In genomic region chrX:14975467-14976167, ce11 we compare ENCODE assay signal across 3 worm cellular contexts.
TF ChIP-seq lines count a peak whose summit lies in the region.

Gene F20D1.3 (plus strand): TSS chrX:14976117.

TF ChIP-seq in whole organism, L1 larva, 84 proteins besides CTCF, POLR2A, EP300 and RAD21 (continued from another document and continues in another):
- TF ChIP-seq ces-1 (GFP tag; optimal IDR thresholded peaks at IDR 0.05; lab: Kevin White, UChicago) (no peak), rnt-1 (tag; optimal IDR thresholded peaks at IDR 0.05; lab: Kevin White, UChicago) (no peak), pqm-1 (tag; optimal IDR thresholded peaks at IDR 0.05; lab: Kevin White, UChicago) (no peak), ceh-82 (tag; optimal IDR thresholded peaks at IDR 0.05; lab: Kevin White, UChicago) (peak in 2 of 3 experiments; percentile 16), C04F5.9 (tag; optimal IDR thresholded peaks at IDR 0.05; lab: Kevin White, UChicago) (no peak), skn-1 (tag; optimal IDR thresholded peaks at IDR 0.05; lab: Kevin White, UChicago) (peak; percentile 65), hlh-17 (GFP tag; optimal IDR thresholded peaks at IDR 0.05; lab: Kevin White, UChicago; ENCODE audit: borderline replicate concordance) (no peak), nhr-77 (tag; optimal IDR thresholded peaks at IDR 0.05; lab: Kevin White, UChicago) (peak; percentile 11), swsn-7 (tag; optimal IDR thresholded peaks at IDR 0.05; lab: Kevin White, UChicago) (peak; percentile 44), grh-1 (GFP tag; IDR thresholded peaks at IDR 0.05; lab: Robert Waterston, UW) (peak; percentile 46), snpc-4 (tag; optimal IDR thresholded peaks at IDR 0.05; lab: Kevin White, UChicago) (peak; percentile 4), Y116A8C.19 (tag; optimal IDR thresholded peaks at IDR 0.05; lab: Kevin White, UChicago; ENCODE audit: borderline replicate concordance) (no peak), zip-4 (GFP tag; optimal IDR thresholded peaks at IDR 0.05; lab: Kevin White, UChicago) (no peak), nhr-85 (tag; lab: Kevin White, UChicago) (peak; percentile 91), unc-30 (tag; optimal IDR thresholded peaks at IDR 0.05; lab: Kevin White, UChicago) (no peak), aha-1 (tag; optimal IDR thresholded peaks at IDR 0.05; lab: Kevin White, UChicago) (no peak), mep-1 (tag; optimal IDR thresholded peaks at IDR 0.05; lab: Kevin White, UChicago) (peak; percentile 71), ztf-4 (tag; optimal IDR thresholded peaks at IDR 0.05; lab: Kevin White, UChicago) (no peak), lin-39 (tag; optimal IDR thresholded peaks at IDR 0.05; lab: Kevin White, UChicago) (no peak), nhr-11 (tag; optimal IDR thresholded peaks at IDR 0.05; lab: Kevin White, UChicago) (no peak), nhr-28 (tag; optimal IDR thresholded peaks at IDR 0.05; lab: Kevin White, UChicago) (no peak), efl-3 (GFP tag; optimal IDR thresholded peaks at IDR 0.05; lab: Kevin White, UChicago) (no peak), sptf-1 (tag; optimal IDR thresholded peaks at IDR 0.05; lab: Kevin White, UChicago) (no peak), ama-1 (optimal IDR thresholded peaks at IDR 0.05; lab: Kevin White, UChicago) (no peak), ceh-90 (tag; optimal IDR thresholded peaks at IDR 0.05; lab: Kevin White, UChicago) (no peak), egl-13 (tag; optimal IDR thresholded peaks at IDR 0.05; lab: Kevin White, UChicago) (no peak), dsc-1 (tag; optimal IDR thresholded peaks at IDR 0.05; lab: Kevin White, UChicago) (peak; percentile 14), lin-13 (GFP tag; optimal IDR thresholded peaks at IDR 0.05; lab: Kevin White, UChicago) (peak; percentile 72), zag-1 (tag; optimal IDR thresholded peaks at IDR 0.05; lab: Kevin White, UChicago) (no peak), lin-14 (GFP tag; optimal IDR thresholded peaks at IDR 0.05; lab: Kevin White, UChicago) (peak; percentile 91), egl-27 (tag; optimal IDR thresholded peaks at IDR 0.05; lab: Kevin White, UChicago) (no peak), nhr-71 (tag; optimal IDR thresholded peaks at IDR 0.05; lab: Kevin White, UChicago) (peak; percentile 78), lin-35 (GFP tag; optimal IDR thresholded peaks at IDR 0.05; lab: Kevin White, UChicago) (peak; percentile 35 to 63), unc-130 (tag; optimal IDR thresholded peaks at IDR 0.05; lab: Kevin White, UChicago) (peak; percentile 34), lir-3 (tag; optimal IDR thresholded peaks at IDR 0.05; lab: Kevin White, UChicago; ENCODE audit: poor library complexity) (no peak), nhr-237 (tag; optimal IDR thresholded peaks at IDR 0.05; lab: Kevin White, UChicago) (peak; percentile 26), unc-98 (GFP tag; IDR thresholded peaks at IDR 0.05; lab: Robert Waterston, UW) (no peak), aly-2 (tag; optimal IDR thresholded peaks at IDR 0.05; lab: Kevin White, UChicago) (no peak), fkh-10 (GFP tag; optimal IDR thresholded peaks at IDR 0.05; lab: Kevin White, UChicago) (no peak), F16B12.6 (tag; optimal IDR thresholded peaks at IDR 0.05; lab: Kevin White, UChicago) (no peak), mdl-1 (tag; optimal IDR thresholded peaks at IDR 0.05; lab: Kevin White, UChicago) (peak in 1 of 2 experiments; percentile 34), lsy-2 (tag; optimal IDR thresholded peaks at IDR 0.05; lab: Kevin White, UChicago) (peak in 1 of 2 experiments; percentile 65), nhr-12 (tag; optimal IDR thresholded peaks at IDR 0.05; lab: Kevin White, UChicago) (no peak), ets-5 (GFP tag; IDR thresholded peaks at IDR 0.05; lab: Robert Waterston, UW) (no peak), nhr-76 (tag; optimal IDR thresholded peaks at IDR 0.05; lab: Kevin White, UChicago) (no peak)

TF ChIP-seq in whole organism, L3 larva, 47 proteins besides CTCF, POLR2A, EP300 and RAD21 (continued from another document):
- TF ChIP-seq eor-1 (tag; optimal IDR thresholded peaks at IDR 0.05; lab: Kevin White, UChicago), result no peak
- peak; percentile 46 for TF ChIP-seq lin-39 (tag; optimal IDR thresholded peaks at IDR 0.05; lab: Kevin White, UChicago)
- TF ChIP-seq ceh-28 (tag; optimal IDR thresholded peaks at IDR 0.05; lab: Kevin White, UChicago), result peak; percentile 76
- peak; percentile 76 for TF ChIP-seq nhr-23 (tag; optimal IDR thresholded peaks at IDR 0.05; lab: Kevin White, UChicago)
- TF ChIP-seq fos-1 (tag; optimal IDR thresholded peaks at IDR 0.05; lab: Kevin White, UChicago), result peak; percentile 95
- no peak for TF ChIP-seq ZK546.5 (tag; optimal IDR thresholded peaks at IDR 0.05; lab: Kevin White, UChicago)
- no peak for TF ChIP-seq zag-1 (tag; optimal IDR thresholded peaks at IDR 0.05; lab: Kevin White, UChicago)
- TF ChIP-seq ama-1 (optimal IDR thresholded peaks at IDR 0.05; lab: Kevin White, UChicago), result peak; percentile 12
- TF ChIP-seq elt-1 (tag; optimal IDR thresholded peaks at IDR 0.05; lab: Kevin White, UChicago), result no peak
- peak; percentile 24 for TF ChIP-seq elt-2 (tag; optimal IDR thresholded peaks at IDR 0.05; lab: Kevin White, UChicago)
- TF ChIP-seq R02D3.7 (tag; optimal IDR thresholded peaks at IDR 0.05; lab: Kevin White, UChicago), result no peak
- peak; percentile 74 for TF ChIP-seq jun-1 (tag; optimal IDR thresholded peaks at IDR 0.05; lab: Kevin White, UChicago)

TF ChIP-seq in whole organism, young adult, 124 proteins besides CTCF, POLR2A, EP300 and RAD21 (continued from another document):
- TF ChIP-seq ama-1 (optimal IDR thresholded peaks at IDR 0.05; lab: Kevin White, UChicago), result no peak
- no peak for TF ChIP-seq ama-1 (GFP tag; optimal IDR thresholded peaks at IDR 0.05; lab: Kevin White, UChicago)
- TF ChIP-seq mxl-1 (tag; optimal IDR thresholded peaks at IDR 0.05; lab: Kevin White, UChicago), result no peak
- TF ChIP-seq F49E8.2 (tag; optimal IDR thresholded peaks at IDR 0.05; lab: Kevin White, UChicago; ENCODE audit: insufficient read depth), result no peak
- no peak for TF ChIP-seq let-607 (tag; optimal IDR thresholded peaks at IDR 0.05; lab: Kevin White, UChicago)
- TF ChIP-seq B0019.2 (GFP tag; conservative IDR thresholded peaks at IDR 0.05; lab: Robert Waterston, UW), result no peak
- no peak for TF ChIP-seq ceh-79 (tag; optimal IDR thresholded peaks at IDR 0.05; lab: Kevin White, UChicago)
- no peak for TF ChIP-seq sptf-2 (GFP tag; optimal IDR thresholded peaks at IDR 0.05; lab: Kevin White, UChicago)
- TF ChIP-seq attf-6 (GFP tag; IDR thresholded peaks at IDR 0.05; lab: Robert Waterston, UW), result no peak
- no peak for TF ChIP-seq hmg-1.2 (GFP tag; IDR thresholded peaks at IDR 0.05; lab: Robert Waterston, UW)
- TF ChIP-seq fkh-3 (tag; optimal IDR thresholded peaks at IDR 0.05; lab: Kevin White, UChicago), result no peak
- peak; percentile 43; the same call in 1 of the 2 replicates for TF ChIP-seq mcd-1 (GFP tag; IDR thresholded peaks at IDR 0.05; lab: Robert Waterston, UW)
- no peak for TF ChIP-seq sdz-38 (tag; optimal IDR thresholded peaks at IDR 0.05; lab: Kevin White, UChicago)
- TF ChIP-seq zfh-2 (GFP tag; conservative IDR thresholded peaks at IDR 0.05; lab: Robert Waterston, UW), result no peak
- TF ChIP-seq akir-1 (GFP tag; optimal IDR thresholded peaks at IDR 0.05; lab: Kevin White, UChicago), result no peak
- TF ChIP-seq F37B4.10 (GFP tag; IDR thresholded peaks at IDR 0.05; lab: Robert Waterston, UW), result no peak
- no peak for TF ChIP-seq unc-130 (GFP tag; optimal IDR thresholded peaks at IDR 0.05; lab: Kevin White, UChicago)
- TF ChIP-seq repo-1 (tag; optimal IDR thresholded peaks at IDR 0.05; lab: Kevin White, UChicago), result no peak
- TF ChIP-seq snpc-1.1 (tag; optimal IDR thresholded peaks at IDR 0.05; lab: Kevin White, UChicago; ENCODE audit: insufficient read depth), result no peak
- TF ChIP-seq unc-62 (GFP tag; optimal IDR thresholded peaks at IDR 0.05; lab: Kevin White, UChicago), result no peak
- no peak for TF ChIP-seq sea-2 (GFP tag; IDR thresholded peaks at IDR 0.05; lab: Robert Waterston, UW)
- TF ChIP-seq gei-17 (GFP tag; optimal IDR thresholded peaks at IDR 0.05; lab: Kevin White, UChicago), result no peak
- TF ChIP-seq lin-54 (GFP tag; optimal IDR thresholded peaks at IDR 0.05; lab: Kevin White, UChicago), result no peak
- peak; percentile 52 for TF ChIP-seq lin-40 (tag; optimal IDR thresholded peaks at IDR 0.05; lab: Kevin White, UChicago)
- TF ChIP-seq ccch-3 (GFP tag; optimal IDR thresholded peaks at IDR 0.05; lab: Kevin White, UChicago), result no peak
- TF ChIP-seq ztf-18 (tag; optimal IDR thresholded peaks at IDR 0.05; lab: Kevin White, UChicago), result no peak
- no peak for TF ChIP-seq Y53G8AR.9 (GFP tag; conservative IDR thresholded peaks at IDR 0.05; lab: Robert Waterston, UW)
- no peak for TF ChIP-seq cebp-2 (GFP tag; IDR thresholded peaks at IDR 0.05; lab: Robert Waterston, UW)
- TF ChIP-seq ZK185.1 (tag; optimal IDR thresholded peaks at IDR 0.05; lab: Kevin White, UChicago; ENCODE audit: poor library complexity, severe bottlenecking), result no peak
- no peak for TF ChIP-seq aptf-2 (GFP tag; conservative IDR thresholded peaks at IDR 0.05; lab: Robert Waterston, UW)
- TF ChIP-seq bed-1 (GFP tag; IDR thresholded peaks at IDR 0.05; lab: Robert Waterston, UW), result no peak
- peak; percentile 66 for TF ChIP-seq somi-1 (GFP tag; optimal IDR thresholded peaks at IDR 0.05; lab: Kevin White, UChicago)
- no peak for TF ChIP-seq lsl-1 (GFP tag; optimal IDR thresholded peaks at IDR 0.05; lab: Kevin White, UChicago)
- no peak for TF ChIP-seq madf-8 (GFP tag; conservative IDR thresholded peaks at IDR 0.05; lab: Robert Waterston, UW)
- no peak for TF ChIP-seq ztf-26 (tag; optimal IDR thresholded peaks at IDR 0.05; lab: Kevin White, UChicago)
- TF ChIP-seq T07F8.4 (tag; optimal IDR thresholded peaks at IDR 0.05; lab: Kevin White, UChicago), result no peak
- TF ChIP-seq nfyb-1 (GFP tag; IDR thresholded peaks at IDR 0.05; lab: Robert Waterston, UW), result 0 out of 2 replicates have a peak, but pooled peaks have one; percentile 24
- TF ChIP-seq C17E4.6 (GFP tag; IDR thresholded peaks at IDR 0.05; lab: Robert Waterston, UW), result no peak
- TF ChIP-seq efl-1 (GFP tag; optimal IDR thresholded peaks at IDR 0.05; lab: Kevin White, UChicago), result no peak
- TF ChIP-seq hlh-12 (tag; optimal IDR thresholded peaks at IDR 0.05; lab: Kevin White, UChicago), result no peak
- no peak for TF ChIP-seq chd-7 (tag; optimal IDR thresholded peaks at IDR 0.05; lab: Kevin White, UChicago)
- no peak for TF ChIP-seq mes-4 (tag; optimal IDR thresholded peaks at IDR 0.05; lab: Kevin White, UChicago)
- no peak for TF ChIP-seq athp-1 (tag; optimal IDR thresholded peaks at IDR 0.05; lab: Kevin White, UChicago)
- no peak for TF ChIP-seq nfya-1 (tag; optimal IDR thresholded peaks at IDR 0.05; lab: Kevin White, UChicago; ENCODE audit: borderline replicate concordance, insufficient read depth)
- no peak for TF ChIP-seq snpc-4 (GFP tag; optimal IDR thresholded peaks at IDR 0.05; lab: Kevin White, UChicago)
- TF ChIP-seq snpc-4 (tag; optimal IDR thresholded peaks at IDR 0.05; lab: Kevin White, UChicago), result peak in 1 of 4 experiments; percentile 25
- no peak for TF ChIP-seq nhr-90 (tag; optimal IDR thresholded peaks at IDR 0.05; lab: Kevin White, UChicago)
- TF ChIP-seq hmg-20 (GFP tag; IDR thresholded peaks at IDR 0.05; lab: Robert Waterston, UW), result no peak
